Worm (Caenorhabditis elegans) whole organism, L2 larva: ENCODE data around the gene shw-1.

Experiments used
- F13H6.1 ChIP-seq: sonication (generic microtip); optimal IDR thresholded peaks from 2 replicates; lab custom pipeline; 2016; ENCODE audit warnings: missing genetic modification characterization, missing compliant biosample characterization
- R02D3.7 ChIP-seq: fragments of 150-350 bp; optimal IDR thresholded peaks from 2 replicates; lab custom pipeline; 2014; ENCODE audit warnings: missing biosample characterization, missing genetic modification characterization
- ZK546.5 ChIP-seq: sonication (generic microtip); optimal IDR thresholded peaks from 2 replicates; lab custom pipeline; 2017; ENCODE audit warnings: missing biosample characterization, missing genetic modification characterization
- alr-1 ChIP-seq: fragments of 150-350 bp; optimal IDR thresholded peaks from 2 replicates; lab custom pipeline; 2014; ENCODE audit warnings: missing biosample characterization, missing genetic modification characterization
- aly-2 ChIP-seq: fragments of 150-350 bp; optimal IDR thresholded peaks from 2 replicates; lab custom pipeline; 2014; ENCODE audit warnings: missing biosample characterization, missing genetic modification characterization
- ama-1 ChIP-seq: fragments of 150-350 bp; optimal IDR thresholded peaks from 2 replicates; lab custom pipeline; 2018; ENCODE audit warnings: inconsistent platforms
- blmp-1 ChIP-seq: sonication (generic microtip); optimal IDR thresholded peaks from 2 replicates; lab custom pipeline; 2017; ENCODE audit warnings: missing genetic modification characterization, mild to moderate bottlenecking, missing compliant biosample characterization, antibody characterized with exemption, moderate library complexity; ENCODE audit not compliant: insufficient read depth
- ceh-16 ChIP-seq: fragments of 150-350 bp; optimal IDR thresholded peaks from 2 replicates; lab custom pipeline; 2014; ENCODE audit warnings: missing biosample characterization, missing genetic modification characterization
- ceh-82 ChIP-seq: fragments of 150-350 bp; optimal IDR thresholded peaks from 2 replicates; lab custom pipeline; 2014; ENCODE audit warnings: missing biosample characterization, missing genetic modification characterization
- crh-2 ChIP-seq: sonication (generic microtip); optimal IDR thresholded peaks from 2 replicates; lab custom pipeline; 2017; ENCODE audit warnings: missing biosample characterization, missing genetic modification characterization
- dmd-4 ChIP-seq: sonication (generic microtip); optimal IDR thresholded peaks from 2 replicates; lab custom pipeline; 2017; ENCODE audit warnings: missing biosample characterization, missing genetic modification characterization
- egl-27 ChIP-seq: sonication (generic microtip); optimal IDR thresholded peaks from 3 replicates; lab custom pipeline; 2017; ENCODE audit warnings: missing biosample characterization, missing genetic modification reagents, missing genetic modification characterization
- elt-1 ChIP-seq: fragments of 150-350 bp; optimal IDR thresholded peaks from 2 replicates; lab custom pipeline; 2014; ENCODE audit warnings: missing biosample characterization, missing genetic modification characterization
- elt-3 ChIP-seq: sonication (generic microtip); optimal IDR thresholded peaks from 2 replicates; lab custom pipeline; 2017; ENCODE audit warnings: missing biosample characterization, missing genetic modification characterization
- lin-13 ChIP-seq: fragments of 150-350 bp; optimal IDR thresholded peaks from 2 replicates; lab custom pipeline; 2014; ENCODE audit warnings: missing biosample characterization, missing genetic modification reagents, missing genetic modification characterization
- lsy-2 ChIP-seq, 2 experiments: fragments of 150-350 bp in 1 of 2; sonication (generic microtip) in 1 of 2; optimal IDR thresholded peaks; 2 replicates each; lab custom pipeline; 2014 to 2017; ENCODE audit warnings: missing biosample characterization in 2 of 2, missing genetic modification characterization in 2 of 2
- mab-5 ChIP-seq: fragments of 150-350 bp; optimal IDR thresholded peaks from 2 replicates; lab custom pipeline; 2014; ENCODE audit warnings: missing biosample characterization, missing genetic modification characterization
- mdl-1 ChIP-seq, 2 experiments: fragments of 150-350 bp in 1 of 2; sonication (generic microtip) in 1 of 2; optimal IDR thresholded peaks; 2 replicates each; lab custom pipeline; 2017; ENCODE audit warnings: missing biosample characterization in 2 of 2, missing genetic modification characterization in 2 of 2
- nhr-10 ChIP-seq: sonication (generic microtip); optimal IDR thresholded peaks from 2 replicates; lab custom pipeline; 2017; ENCODE audit warnings: missing biosample characterization, missing genetic modification characterization
- nhr-12 ChIP-seq: fragments of 150-350 bp; optimal IDR thresholded peaks from 2 replicates; lab custom pipeline; 2014; ENCODE audit warnings: missing biosample characterization, missing genetic modification characterization
- nhr-129 ChIP-seq: fragments of 150-350 bp; optimal IDR thresholded peaks from 2 replicates; lab custom pipeline; 2014; ENCODE audit warnings: missing biosample characterization, missing genetic modification characterization
- nhr-23 ChIP-seq: fragments of 150-350 bp; optimal IDR thresholded peaks from 2 replicates; lab custom pipeline; 2014; ENCODE audit warnings: missing biosample characterization, missing genetic modification reagents, missing genetic modification characterization
- nhr-237 ChIP-seq: fragments of 150-350 bp; optimal IDR thresholded peaks from 2 replicates; lab custom pipeline; 2014; ENCODE audit warnings: missing biosample characterization, missing genetic modification characterization
- nhr-6 ChIP-seq: fragments of 150-350 bp; optimal IDR thresholded peaks from 2 replicates; lab custom pipeline; 2014; ENCODE audit warnings: missing biosample characterization, missing genetic modification characterization
- nhr-77 ChIP-seq: fragments of 150-350 bp; optimal IDR thresholded peaks from 2 replicates; lab custom pipeline; 2014; ENCODE audit warnings: missing biosample characterization, missing genetic modification characterization
- peb-1 ChIP-seq: fragments of 150-350 bp; optimal IDR thresholded peaks from 2 replicates; lab custom pipeline; 2014; ENCODE audit warnings: missing biosample characterization, missing genetic modification characterization
- sem-4 ChIP-seq: fragments of 150-350 bp; optimal IDR thresholded peaks from 2 replicates; lab custom pipeline; 2014; ENCODE audit warnings: missing biosample characterization, missing genetic modification reagents, missing genetic modification characterization
- sma-3 ChIP-seq: sonication (generic microtip); optimal IDR thresholded peaks from 2 replicates; lab custom pipeline; 2016; ENCODE audit warnings: missing genetic modification reagents, missing genetic modification characterization, missing compliant biosample characterization
- sma-9 ChIP-seq, 2 experiments: fragments of 150-350 bp in 1 of 2; sonication (generic microtip) in 1 of 2; optimal IDR thresholded peaks; 2 replicates each; lab custom pipeline; 2014 to 2016; ENCODE audit warnings: missing genetic modification characterization in 2 of 2, mild to moderate bottlenecking in 1 of 2, missing biosample characterization in 1 of 2, missing compliant biosample characterization in 1 of 2, missing genetic modification reagents in 1 of 2, moderate library complexity in 1 of 2
- snpc-4 ChIP-seq: fragments of 150-350 bp; optimal IDR thresholded peaks from 2 replicates; lab custom pipeline; 2014; ENCODE audit warnings: missing biosample characterization, missing genetic modification characterization
- unc-39 ChIP-seq: fragments of 150-350 bp; optimal IDR thresholded peaks from 2 replicates; lab custom pipeline; 2014; ENCODE audit warnings: missing biosample characterization, missing genetic modification characterization
- unc-55 ChIP-seq: fragments of 150-350 bp; sonication (generic microtip); optimal IDR thresholded peaks from 3 replicates; lab custom pipeline; 2014; ENCODE audit warnings: missing biosample characterization, missing genetic modification reagents, missing genetic modification characterization
- unc-62 ChIP-seq: fragments of 150-350 bp; optimal IDR thresholded peaks from 2 replicates; lab custom pipeline; 2014; ENCODE audit warnings: missing biosample characterization, missing genetic modification reagents, missing genetic modification characterization
- zag-1 ChIP-seq: fragments of 150-350 bp; optimal IDR thresholded peaks from 2 replicates; lab custom pipeline; 2014; ENCODE audit warnings: missing biosample characterization, missing genetic modification characterization
- ztf-1 ChIP-seq: fragments of 200-800 bp; sonication (Bioruptor generic); conservative IDR thresholded peaks from 2 replicates; pipeline ENCODE4 v1.3.6; 2022; ENCODE audit warnings: missing genetic modification characterization, missing compliant biosample characterization
- ztf-11 ChIP-seq: sonication (generic microtip); optimal IDR thresholded peaks from 2 replicates; lab custom pipeline; 2017; ENCODE audit warnings: missing biosample characterization, missing genetic modification characterization

shw-1 gene

ce11 chrII:8312012-8312411, 9.3 kb downstream of the shw-1 start:
- TF ChIP-seq lin-13 (GFP tag; lab: Kevin White, UChicago): no peak
- TF ChIP-seq nhr-6: no peak
- TF ChIP-seq blmp-1: no peak
- TF ChIP-seq crh-2 (tag; lab: Kevin White, UChicago): no peak
- TF ChIP-seq nhr-129 (tag; lab: Kevin White, UChicago): no peak
- no peak for TF ChIP-seq mab-5 (tag; lab: Kevin White, UChicago)
- no peak for TF ChIP-seq ceh-16 (tag; lab: Kevin White, UChicago)

DNA sequence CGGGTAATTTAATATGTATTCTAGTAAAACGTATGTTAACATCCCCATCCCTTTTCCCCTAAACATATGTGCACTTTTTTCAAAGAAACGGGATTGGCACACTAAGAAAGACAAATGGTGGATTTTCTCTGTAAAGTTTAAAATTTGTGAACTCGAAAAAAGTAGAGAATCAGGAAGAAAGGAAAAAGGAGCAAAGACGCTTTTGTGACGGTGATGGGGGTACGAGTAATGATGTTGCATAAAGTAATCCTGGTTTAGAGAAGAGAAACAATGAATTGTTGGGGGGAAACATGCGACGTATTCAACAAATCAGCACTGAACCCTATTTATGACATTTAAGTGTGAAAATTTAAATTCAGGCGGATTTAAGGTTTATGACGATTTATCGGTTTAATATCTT, 9.8 kb downstream of the shw-1 start:
- TF ChIP-seq mab-5 (tag; lab: Kevin White, UChicago) (peak; percentile 29), nhr-237 (no peak), unc-55 (GFP tag; lab: Kevin White, UChicago) (peak; percentile 55), F13H6.1 (tag; lab: Kevin White, UChicago) (no peak), zag-1 (tag; lab: Kevin White, UChicago) (no peak)

DNA sequence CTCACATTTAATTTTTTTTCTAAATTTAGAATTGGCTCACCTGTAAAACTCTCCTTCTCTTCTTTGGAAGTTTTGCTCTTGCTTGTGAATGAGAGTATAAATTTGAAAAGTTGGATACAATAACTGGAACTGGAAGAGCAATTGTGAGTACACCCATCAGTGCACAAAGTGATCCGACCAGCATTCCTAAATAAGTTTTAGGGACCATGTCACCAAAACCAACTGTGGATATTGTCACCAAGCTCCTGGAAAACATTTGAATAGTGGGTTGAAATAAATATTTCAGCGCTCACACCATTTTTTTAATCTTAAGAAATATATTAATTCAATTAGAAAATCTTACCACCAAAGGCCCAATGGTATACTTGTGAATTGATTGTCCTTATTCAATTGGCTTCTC, 13.0 kb downstream of the shw-1 start:
- TF ChIP-seq aly-2 (tag; lab: Kevin White, UChicago) (no peak), nhr-6 (no peak), elt-3 (tag; lab: Kevin White, UChicago) (no peak), unc-62 (GFP tag; lab: Kevin White, UChicago) (no peak), nhr-12 (tag; lab: Kevin White, UChicago) (no peak), sma-3 (GFP tag; lab: Kevin White, UChicago) (no peak), snpc-4 (tag; lab: Kevin White, UChicago) (no peak), dmd-4 (tag; lab: Kevin White, UChicago) (no peak), mab-5 (tag; lab: Kevin White, UChicago) (no peak), lin-13 (GFP tag; lab: Kevin White, UChicago) (no peak), alr-1 (tag; lab: Kevin White, UChicago) (no peak), unc-39 (tag; lab: Kevin White, UChicago) (no peak), nhr-77 (tag; lab: Kevin White, UChicago) (no peak), ztf-1 (GFP tag; lab: Robert Waterston, UW) (no peak), mdl-1 (tag; optimal IDR thresholded peaks at IDR 0.05; lab: Kevin White, UChicago) (no peak), F13H6.1 (tag; lab: Kevin White, UChicago) (no peak), ztf-11 (tag; lab: Kevin White, UChicago) (no peak), sem-4 (tag; lab: Kevin White, UChicago) (no peak), peb-1 (tag; lab: Kevin White, UChicago) (no peak), egl-27 (tag; lab: Kevin White, UChicago) (no peak)
- TF ChIP-seq, all 48 proteins: peak for 0

ce11 chrII:8295296-8295695, 26.0 kb downstream of the shw-1 start, which contains the start of gene nlp-55:
Gene nlp-55, minus strand, starts transcription at chrII:8295396.
- TF ChIP-seq unc-55 (GFP tag; lab: Kevin White, UChicago) (no peak), elt-3 (tag; lab: Kevin White, UChicago) (no peak), R02D3.7 (tag; lab: Kevin White, UChicago) (no peak), sma-9 (GFP tag; optimal IDR thresholded peaks at IDR 0.05; lab: Kevin White, UChicago) (no peak), sma-9 (tag; optimal IDR thresholded peaks at IDR 0.05; lab: Kevin White, UChicago) (no peak), ceh-82 (tag; lab: Kevin White, UChicago) (no peak), lin-13 (GFP tag; lab: Kevin White, UChicago) (no peak), ztf-11 (tag; lab: Kevin White, UChicago) (no peak), zag-1 (tag; lab: Kevin White, UChicago) (no peak), egl-27 (tag; lab: Kevin White, UChicago) (no peak), nhr-10 (tag; lab: Kevin White, UChicago) (no peak), lsy-2 (tag; optimal IDR thresholded peaks at IDR 0.05; lab: Kevin White, UChicago) (no peak), ztf-1 (GFP tag; lab: Robert Waterston, UW) (no peak), nhr-23 (tag; lab: Kevin White, UChicago) (no peak), elt-1 (tag; lab: Kevin White, UChicago) (no peak), ZK546.5 (tag; lab: Kevin White, UChicago) (no peak), nhr-6 (no peak), ama-1 (lab: Kevin White, UChicago) (no peak), F13H6.1 (tag; lab: Kevin White, UChicago) (no peak)
